Worm (Caenorhabditis elegans) whole organism, L4 larva: ENCODE measurements around the gene arl-1.

ENCODE experiments used
- D1046.2 ChIP-seq: fragments of 200-800 bp; sonication (Bioruptor generic); IDR thresholded peaks from 2 replicates; pipeline ENCODE4 v1.3.6; 2022; ENCODE audit warnings: missing genetic modification characterization, missing compliant biosample characterization
- F10B5.3 ChIP-seq: sonication (generic microtip); optimal IDR thresholded peaks from 2 replicates; lab custom pipeline; 2016; ENCODE audit warnings: mild to moderate bottlenecking, missing genetic modification characterization, missing compliant biosample characterization
- T20F7.1 ChIP-seq: fragments of 200-800 bp; sonication (Bioruptor generic); optimal IDR thresholded peaks from 2 replicates; lab custom pipeline; 2018; ENCODE audit warnings: mild to moderate bottlenecking, missing genetic modification characterization, missing compliant biosample characterization
- T26A8.4 ChIP-seq: fragments of 200-800 bp; sonication (Bioruptor generic); IDR thresholded peaks from 2 replicates; pipeline ENCODE4 v1.3.6; 2022; ENCODE audit warnings: missing genetic modification characterization, missing compliant biosample characterization
- ama-1 ChIP-seq: fragments of 150-350 bp; optimal IDR thresholded peaks from 2 replicates; lab custom pipeline; 2014; ENCODE audit warnings: inconsistent platforms, mixed read lengths
- arid-1 ChIP-seq: fragments of 200-800 bp; sonication (Bioruptor generic); conservative IDR thresholded peaks from 2 replicates; pipeline ENCODE4 v1.3.6; 2022; ENCODE audit warnings: missing genetic modification reagents, missing genetic modification characterization, missing compliant biosample characterization
- ceh-28 ChIP-seq: fragments of 150-350 bp; optimal IDR thresholded peaks from 2 replicates; lab custom pipeline; 2014; ENCODE audit warnings: missing biosample characterization, missing genetic modification reagents, missing genetic modification characterization
- ceh-62 ChIP-seq: sonication (generic microtip); optimal IDR thresholded peaks from 2 replicates; lab custom pipeline; 2017; ENCODE audit warnings: missing biosample characterization, missing genetic modification characterization
- ces-1 ChIP-seq: fragments of 150-350 bp; sonication (generic microtip); optimal IDR thresholded peaks from 4 replicates; lab custom pipeline; 2014; ENCODE audit warnings: missing biosample characterization, missing genetic modification reagents, missing genetic modification characterization
- daf-16 ChIP-seq, 3 experiments: sonication (generic microtip); optimal IDR thresholded peaks; 2 replicates each; lab custom pipeline; 2016 to 2017; ENCODE audit warnings: missing genetic modification characterization in 3 of 3, missing genetic modification reagents in 3 of 3, mild to moderate bottlenecking in 2 of 3, missing compliant biosample characterization in 2 of 3, missing biosample characterization in 1 of 3, moderate library complexity in 1 of 3
- daf-19 ChIP-seq: fragments of 200-800 bp; sonication (Bioruptor generic); conservative IDR thresholded peaks from 2 replicates; pipeline ENCODE4 v1.3.6; 2022; ENCODE audit warnings: missing genetic modification characterization, missing compliant biosample characterization
- daf-8 ChIP-seq: fragments of 200-800 bp; sonication (Bioruptor generic); IDR thresholded peaks from 2 replicates; pipeline ENCODE4 v1.3.6; 2022; ENCODE audit warnings: missing genetic modification characterization, missing compliant biosample characterization
- dpl-1 ChIP-seq: fragments of 150-350 bp; optimal IDR thresholded peaks from 2 replicates; lab custom pipeline; 2014; ENCODE audit warnings: missing biosample characterization, missing genetic modification reagents, missing genetic modification characterization
- duxl-1 ChIP-seq: sonication (generic microtip); optimal IDR thresholded peaks from 2 replicates; lab custom pipeline; 2016; ENCODE audit warnings: mild to moderate bottlenecking, missing genetic modification characterization, moderate library complexity, missing compliant biosample characterization; ENCODE audit not compliant: poor library complexity
- dve-1 ChIP-seq: sonication (generic microtip); optimal IDR thresholded peaks from 2 replicates; lab custom pipeline; 2017; ENCODE audit warnings: antibody characterized with exemption, mild to moderate bottlenecking, missing genetic modification characterization, missing compliant biosample characterization; ENCODE audit not compliant: insufficient read depth
- fkh-10 ChIP-seq: fragments of 150-350 bp; optimal IDR thresholded peaks from 2 replicates; lab custom pipeline; 2014; ENCODE audit warnings: missing biosample characterization, missing genetic modification reagents, missing genetic modification characterization
- hlh-11 ChIP-seq: fragments of 200-800 bp; sonication (Bioruptor generic); optimal IDR thresholded peaks from 2 replicates; lab custom pipeline; 2018; ENCODE audit warnings: mild to moderate bottlenecking, missing genetic modification characterization, missing compliant biosample characterization
- hlh-30 ChIP-seq: sonication (generic microtip); optimal IDR thresholded peaks from 2 replicates; lab custom pipeline; 2017; ENCODE audit warnings: antibody characterized with exemption, mild to moderate bottlenecking, missing genetic modification characterization, missing compliant biosample characterization; ENCODE audit not compliant: insufficient read depth
- lim-7 ChIP-seq: fragments of 200-800 bp; sonication (Bioruptor generic); IDR thresholded peaks from 2 replicates; pipeline ENCODE4 v1.3.6; 2022; ENCODE audit warnings: missing genetic modification characterization, missing compliant biosample characterization
- lin-38 ChIP-seq: fragments of 200-800 bp; sonication (Bioruptor generic); IDR thresholded peaks from 2 replicates; pipeline ENCODE4 v1.3.6; 2022; ENCODE audit warnings: missing genetic modification reagents, missing genetic modification characterization, missing compliant biosample characterization
- lsy-2 ChIP-seq, 2 experiments: fragments of 150-350 bp in 1 of 2; sonication (generic microtip) in 1 of 2; optimal IDR thresholded peaks; 2 replicates each; lab custom pipeline; 2014 to 2017; ENCODE audit warnings: missing biosample characterization in 2 of 2, missing genetic modification characterization in 2 of 2
- madf-9 ChIP-seq: fragments of 200-800 bp; sonication (Bioruptor generic); conservative IDR thresholded peaks from 2 replicates; pipeline ENCODE4 v1.3.6; 2022; ENCODE audit warnings: missing genetic modification reagents, missing genetic modification characterization, missing compliant biosample characterization
- mdl-1 ChIP-seq, 2 experiments: fragments of 150-350 bp in 1 of 2; sonication (generic microtip) in 1 of 2; optimal IDR thresholded peaks; 2 replicates each; lab custom pipeline; 2014 to 2017; ENCODE audit warnings: missing biosample characterization in 2 of 2, missing genetic modification characterization in 2 of 2
- mep-1 ChIP-seq: fragments of 150-350 bp; sonication (generic microtip); optimal IDR thresholded peaks from 3 replicates; lab custom pipeline; 2014; ENCODE audit warnings: missing biosample characterization, missing genetic modification characterization
- mes-2 ChIP-seq: sonication (generic microtip); optimal IDR thresholded peaks from 2 replicates; lab custom pipeline; 2016; ENCODE audit warnings: missing genotype, mild to moderate bottlenecking, missing genetic modification characterization, missing compliant biosample characterization; ENCODE audit not compliant: poor library complexity, severe bottlenecking
- mxl-3 ChIP-seq: fragments of 200-800 bp; sonication (Bioruptor generic); optimal IDR thresholded peaks from 2 replicates; lab custom pipeline; 2018; ENCODE audit warnings: mild to moderate bottlenecking, missing genetic modification characterization, missing compliant biosample characterization
- nhr-237 ChIP-seq: sonication (generic microtip); optimal IDR thresholded peaks from 2 replicates; lab custom pipeline; 2017; ENCODE audit warnings: missing biosample characterization, missing genetic modification characterization
- nhr-25 ChIP-seq: sonication (generic microtip); optimal IDR thresholded peaks from 2 replicates; lab custom pipeline; 2017; ENCODE audit warnings: missing genetic modification characterization, mild to moderate bottlenecking, missing compliant biosample characterization, antibody characterized with exemption, moderate library complexity, borderline replicate concordance; ENCODE audit not compliant: insufficient read depth
- nhr-28 ChIP-seq: fragments of 150-350 bp; optimal IDR thresholded peaks from 2 replicates; lab custom pipeline; 2014; ENCODE audit warnings: missing biosample characterization, missing genetic modification characterization
- nhr-42 ChIP-seq: fragments of 200-800 bp; sonication (Bioruptor generic); IDR thresholded peaks from 2 replicates; pipeline ENCODE4 v1.3.6; 2022; ENCODE audit warnings: missing genetic modification characterization, missing compliant biosample characterization
- pha-4 ChIP-seq, 2 experiments: fragments of 150-350 bp in 1 of 2; fragments of 200-800 bp in 1 of 2; sonication (Bioruptor generic) in 1 of 2; IDR thresholded peaks in 1 of 2; optimal IDR thresholded peaks in 1 of 2; 2 replicates each; pipeline versions ENCODE4 v1.3.6 to Lab custom; 2014 to 2022; ENCODE audit warnings: missing genetic modification characterization in 2 of 2, missing genetic modification reagents in 2 of 2, missing biosample characterization in 1 of 2, missing compliant biosample characterization in 1 of 2
- php-3 ChIP-seq: fragments of 200-800 bp; sonication (Bioruptor generic); IDR thresholded peaks from 2 replicates; pipeline ENCODE4 v1.3.6; 2022; ENCODE audit warnings: missing genetic modification reagents, missing genetic modification characterization, missing compliant biosample characterization
- saeg-2 ChIP-seq: fragments of 200-800 bp; sonication (Bioruptor generic); IDR thresholded peaks from 2 replicates; pipeline ENCODE4 v1.3.6; 2022; ENCODE audit warnings: missing genetic modification reagents, missing genetic modification characterization, missing compliant biosample characterization
- snpc-1.2 ChIP-seq: fragments of 200-800 bp; sonication (Bioruptor generic); IDR thresholded peaks from 2 replicates; pipeline ENCODE4 v1.3.6; 2022; ENCODE audit warnings: missing genetic modification reagents, missing genetic modification characterization, missing compliant biosample characterization
- tag-97 ChIP-seq: fragments of 200-800 bp; sonication (Bioruptor generic); IDR thresholded peaks from 2 replicates; pipeline ENCODE4 v1.3.6; 2022; ENCODE audit warnings: missing genetic modification characterization, missing compliant biosample characterization
- unc-130 ChIP-seq: sonication (generic microtip); optimal IDR thresholded peaks from 2 replicates; lab custom pipeline; 2016; ENCODE audit warnings: missing genetic modification reagents, missing genetic modification characterization, missing compliant biosample characterization
- unc-62 ChIP-seq, 3 experiments: fragments of 150-350 bp in 1 of 3; sonication (generic microtip); optimal IDR thresholded peaks in 2 of 3; peaks in 1 of 3; 1 replicate in 1 of 3; 2 replicates in 2 of 3; lab custom pipeline; 2014 to 2017; ENCODE audit warnings: missing biosample characterization in 3 of 3, missing genetic modification characterization in 3 of 3, missing genetic modification reagents in 3 of 3, missing genotype in 1 of 3
- vab-7 ChIP-seq: fragments of 200-800 bp; sonication (Bioruptor generic); IDR thresholded peaks from 2 replicates; pipeline ENCODE4 v1.3.6; 2022; ENCODE audit warnings: missing genetic modification reagents, missing genetic modification characterization, missing compliant biosample characterization
- ztf-7 ChIP-seq: fragments of 150-350 bp; optimal IDR thresholded peaks from 2 replicates; lab custom pipeline; 2014; ENCODE audit warnings: missing biosample characterization, missing genetic modification characterization

Gene arl-1

ce11 chrII:8575184-8575583, 6.6 kb upstream of the arl-1 start, which contains the start of gene puf-5:
Gene puf-5 (plus strand): TSS chrII:8575541.
- TF ChIP-seq nhr-237 (tag; lab: Kevin White, UChicago), result no peak
- TF ChIP-seq lin-38 (GFP tag; lab: Robert Waterston, UW), result 0 out of 2 replicates have a peak, but pooled peaks have one; percentile 4
- peak; percentile 24 for TF ChIP-seq unc-130 (GFP tag; lab: Kevin White, UChicago)

DNA sequence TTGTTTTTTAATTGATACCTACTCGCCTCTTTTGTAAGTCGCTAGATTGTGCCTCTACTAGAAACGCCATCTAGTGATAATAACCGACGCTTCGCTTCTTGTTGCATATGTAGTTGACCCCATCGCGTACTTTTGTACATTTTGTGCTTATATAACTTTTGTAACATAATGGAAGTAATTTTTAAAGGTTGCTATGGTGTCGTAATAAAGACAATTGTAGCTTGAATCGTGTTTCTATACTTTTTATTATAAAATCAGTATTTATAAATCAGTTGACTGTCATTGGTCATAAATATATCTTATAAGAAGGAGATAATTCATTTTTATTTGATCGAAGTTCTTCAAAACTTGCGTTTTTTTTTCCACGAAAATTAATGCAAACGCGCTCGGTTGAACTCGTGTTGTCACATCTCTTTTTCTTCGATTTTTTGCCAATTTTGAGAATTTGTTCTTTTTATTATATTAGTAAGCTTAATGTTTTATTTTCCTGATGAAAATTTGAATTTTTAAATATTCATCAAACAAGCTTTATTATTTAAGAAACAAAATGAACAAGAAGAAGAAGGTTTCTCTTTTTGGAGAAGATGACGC, 4.2 kb upstream of the arl-1 start, which contains the start of gene F54C9.9:
TSS of gene F54C9.9 (plus strand) at position 541 of the 591 bp plus-strand sequence.
- TF ChIP-seq ces-1 (no peak), snpc-1.2 (GFP tag; lab: Robert Waterston, UW) (peak; percentile 64; the same call in 1 of the 2 replicates), dpl-1 (GFP tag; lab: Kevin White, UChicago) (peak; percentile 4), mes-2 (peak; percentile 44), ama-1 (lab: Kevin White, UChicago) (no peak), lsy-2 (tag; optimal IDR thresholded peaks at IDR 0.05; lab: Kevin White, UChicago) (peak in 1 of 2 experiments; percentile 61), madf-9 (GFP tag; lab: Robert Waterston, UW) (no peak), mep-1 (peak; percentile 2), pha-4 (GFP tag; IDR thresholded peaks at IDR 0.05; lab: Robert Waterston, UW) (peak; percentile 55; the same call in 1 of the 2 replicates), pha-4 (tag; optimal IDR thresholded peaks at IDR 0.05; lab: Kevin White, UChicago) (no peak), lin-38 (GFP tag; lab: Robert Waterston, UW) (peak; percentile 82), F10B5.3 (tag; lab: Kevin White, UChicago) (no peak), unc-130 (GFP tag; lab: Kevin White, UChicago) (peak; percentile 54), nhr-28 (tag; lab: Kevin White, UChicago) (peak; percentile 11)
- TF ChIP-seq, all 104 proteins: peak for 9

ce11 chrII:8583035-8583434, 1.2 kb downstream of the arl-1 start:
- 0 out of 2 replicates have a peak, but pooled peaks have one; percentile 28 for TF ChIP-seq lin-38 (GFP tag; lab: Robert Waterston, UW)
- TF ChIP-seq vab-7, result no peak
- no peak for TF ChIP-seq php-3 (GFP tag; lab: Robert Waterston, UW)
- peak; percentile 7 for TF ChIP-seq hlh-30 (tag; lab: Kevin White, UChicago)
- TF ChIP-seq ama-1 (lab: Kevin White, UChicago), result peak; percentile 58

- TF ChIP-seq daf-19 (no peak), D1046.2 (GFP tag; lab: Robert Waterston, UW) (no peak), nhr-25 (tag; lab: Kevin White, UChicago) (no peak), tag-97 (no peak), T20F7.1 (GFP tag; lab: Kevin White, UChicago) (no peak), mxl-3 (peak; percentile 4), F10B5.3 (tag; lab: Kevin White, UChicago) (no peak), ztf-7 (tag; lab: Kevin White, UChicago) (no peak), daf-16 (GFP tag; optimal IDR thresholded peaks at IDR 0.05; lab: Kevin White, UChicago) (peak in 1 of 2 experiments; percentile 57), daf-16 (tag; optimal IDR thresholded peaks at IDR 0.05; lab: Kevin White, UChicago) (no peak), duxl-1 (tag; lab: Kevin White, UChicago) (no peak), unc-62 (GFP tag; optimal IDR thresholded peaks at IDR 0.05 in 1 of 2; lab: Kevin White, UChicago) (no peak), unc-62 (tag; optimal IDR thresholded peaks at IDR 0.05; lab: Kevin White, UChicago) (no peak), ceh-28 (tag; lab: Kevin White, UChicago) (no peak), hlh-11 (tag; lab: Kevin White, UChicago) (peak; percentile 65), daf-8 (GFP tag; lab: Robert Waterston, UW) (no peak), mdl-1 (tag; optimal IDR thresholded peaks at IDR 0.05; lab: Kevin White, UChicago) (peak in 1 of 2 experiments; percentile 55), hlh-30 (tag; lab: Kevin White, UChicago) (peak; percentile 57), fkh-10 (no peak), lim-7 (GFP tag; lab: Robert Waterston, UW) (no peak), lsy-2 (tag; optimal IDR thresholded peaks at IDR 0.05; lab: Kevin White, UChicago) (peak in 1 of 2 experiments; percentile 45), arid-1 (GFP tag; lab: Robert Waterston, UW) (no peak), nhr-28 (tag; lab: Kevin White, UChicago) (peak; percentile 16), nhr-42 (GFP tag; lab: Robert Waterston, UW) (no peak), T26A8.4 (peak; percentile 83; the same call in 1 of the 2 replicates), dve-1 (peak; percentile 31), saeg-2 (GFP tag; lab: Robert Waterston, UW) (no peak), ceh-62 (no peak)
Observed at ce11 chrII:8585036-8585627, 3.3 kb downstream of the arl-1 start, which contains the start of gene F54C9.11. Gene F54C9.11 (minus strand): TSS chrII:8585086.
